Fruit fly (Drosophila melanogaster) whole organism, pupa: ENCODE data around the gene CG5116.

Experiments used
- CG10348 ChIP-seq: fragments of 200-800 bp; sonication (Bioruptor generic); IDR thresholded peaks from 2 replicates; pipeline ENCODE4 v1.3.6; 2022; ENCODE audit warnings: missing biosample characterization, missing genetic modification characterization
- CG12605 ChIP-seq: fragments of 200-800 bp; sonication (Bioruptor generic); IDR thresholded peaks from 2 replicates; pipeline ENCODE4 v1.3.6; 2022; ENCODE audit warnings: missing biosample characterization, missing genetic modification characterization
- CG13204 ChIP-seq: fragments of 200-800 bp; sonication (Bioruptor generic); optimal IDR thresholded peaks from 2 replicates; lab custom pipeline; 2018; ENCODE audit warnings: missing biosample characterization, mild to moderate bottlenecking, missing genetic modification characterization, moderate library complexity
- CG14655 ChIP-seq: fragments of 200-800 bp; sonication (Bioruptor generic); optimal IDR thresholded peaks from 3 replicates; lab custom pipeline; 2017; ENCODE audit warnings: mild to moderate bottlenecking, missing biosample characterization, missing genetic modification reagents, missing genetic modification characterization
- CG15710 ChIP-seq: fragments of 200-800 bp; sonication (Bioruptor generic); optimal IDR thresholded peaks from 2 replicates; lab custom pipeline; 2018; ENCODE audit warnings: missing biosample characterization, mild to moderate bottlenecking, missing genetic modification characterization, moderate library complexity
- CG17806 ChIP-seq: fragments of 200-800 bp; sonication (Bioruptor generic); optimal IDR thresholded peaks from 2 replicates; lab custom pipeline; 2018; ENCODE audit warnings: missing biosample characterization, mild to moderate bottlenecking, missing genetic modification characterization, moderate library complexity
- CG32121 ChIP-seq: fragments of 200-800 bp; sonication (Bioruptor generic); IDR thresholded peaks from 2 replicates; pipeline ENCODE4 v1.3.6; 2022; ENCODE audit warnings: missing biosample characterization, missing genetic modification characterization
- CG34367 ChIP-seq: fragments of 200-800 bp; sonication (Bioruptor generic); optimal IDR thresholded peaks from 2 replicates; lab custom pipeline; 2018; ENCODE audit warnings: missing biosample characterization, mild to moderate bottlenecking, missing genetic modification characterization
- CG4496 ChIP-seq: fragments of 200-800 bp; sonication (Bioruptor generic); IDR thresholded peaks from 3 replicates; pipeline ENCODE4 v1.3.6; 2022; ENCODE audit warnings: missing biosample characterization, missing genetic modification characterization
- CG8159 ChIP-seq: fragments of 200-800 bp; sonication (Bioruptor generic); optimal IDR thresholded peaks from 3 replicates; lab custom pipeline; 2018; ENCODE audit warnings: missing biosample characterization, mild to moderate bottlenecking, missing genetic modification characterization, moderate library complexity
- CG8301 ChIP-seq: fragments of 200-800 bp; sonication (Bioruptor generic); optimal IDR thresholded peaks from 2 replicates; lab custom pipeline; 2018; ENCODE audit warnings: missing biosample characterization, mild to moderate bottlenecking, missing genetic modification characterization
- CG9948 ChIP-seq: fragments of 200-800 bp; sonication (Bioruptor generic); optimal IDR thresholded peaks from 2 replicates; lab custom pipeline; 2018; ENCODE audit warnings: missing biosample characterization, mild to moderate bottlenecking, missing genetic modification characterization, moderate library complexity
- D1 ChIP-seq: fragments of 200-800 bp; sonication (Bioruptor generic); optimal IDR thresholded peaks from 2 replicates; lab custom pipeline; 2018; ENCODE audit warnings: missing biosample characterization, mild to moderate bottlenecking, missing genetic modification characterization, moderate library complexity
- EcR ChIP-seq: fragments of 200-800 bp; sonication (Bioruptor generic); optimal IDR thresholded peaks from 3 replicates; lab custom pipeline; 2019; ENCODE audit warnings: missing biosample characterization, missing genetic modification characterization, mild to moderate bottlenecking, moderate library complexity, missing genetic modification reagents
- Ets98B ChIP-seq: fragments of 200-800 bp; sonication (Bioruptor generic); IDR thresholded peaks from 2 replicates; pipeline ENCODE4 v1.3.6; 2022; ENCODE audit warnings: missing biosample characterization, missing genetic modification characterization
- Pif1A ChIP-seq: fragments of 200-800 bp; sonication (Bioruptor generic); optimal IDR thresholded peaks from 3 replicates; lab custom pipeline; 2016; ENCODE audit warnings: missing biosample characterization, missing genetic modification characterization
- Pif1B ChIP-seq: fragments of 200-800 bp; sonication (Bioruptor generic); optimal IDR thresholded peaks from 3 replicates; lab custom pipeline; 2016; ENCODE audit warnings: missing biosample characterization, missing genetic modification characterization
- Snoo ChIP-seq: fragments of 200-800 bp; sonication (Bioruptor generic); optimal IDR thresholded peaks from 3 replicates; lab custom pipeline; 2017; ENCODE audit warnings: missing biosample characterization, mild to moderate bottlenecking, missing genetic modification characterization, inconsistent platforms
- fd96Ca ChIP-seq: fragments of 200-800 bp; sonication (Bioruptor generic); IDR thresholded peaks from 3 replicates; pipeline ENCODE4 v1.3.6; 2022; ENCODE audit warnings: missing biosample characterization, missing genetic modification characterization
- gl ChIP-seq: fragments of 200-800 bp; sonication (Bioruptor generic); optimal IDR thresholded peaks from 2 replicates; lab custom pipeline; 2018; ENCODE audit warnings: missing biosample characterization, mild to moderate bottlenecking, missing genetic modification characterization
- rn ChIP-seq: fragments of 200-800 bp; sonication (Bioruptor generic); IDR thresholded peaks from 2 replicates; pipeline ENCODE4 v1.3.6; 2022; ENCODE audit warnings: missing biosample characterization, missing genetic modification characterization

Gene CG5116

DNA sequence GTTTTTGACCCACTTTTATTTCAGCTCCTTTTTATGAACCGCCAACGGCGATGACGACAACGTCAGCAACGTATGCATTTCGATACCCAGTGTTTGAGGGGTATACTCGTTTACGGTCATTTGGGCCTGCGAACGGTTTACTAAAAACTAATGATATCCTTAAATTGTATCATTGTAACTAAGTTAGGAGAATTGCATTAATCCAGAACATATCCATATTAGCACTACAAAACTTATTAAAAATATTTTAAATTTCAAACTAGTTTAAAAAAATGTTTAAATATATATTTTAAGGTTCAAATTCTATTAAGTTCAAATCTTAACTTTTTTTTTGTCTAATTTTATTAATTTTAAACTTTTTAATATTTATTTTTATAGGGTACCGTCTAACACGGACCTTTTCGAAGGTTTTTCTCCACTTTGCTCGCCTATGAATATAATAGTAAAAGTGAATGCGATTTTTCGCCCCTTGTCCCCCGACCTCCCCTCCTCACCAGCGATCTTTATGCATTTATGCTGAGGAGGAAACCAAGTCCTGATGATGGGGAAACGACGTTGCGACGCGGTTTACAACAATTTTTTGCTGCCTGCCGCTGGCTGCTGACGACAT, 23.6 kb upstream of the CG5116 start:
- no peak for TF ChIP-seq gl (tag; lab: Kevin White, UChicago)
- TF ChIP-seq CG14655 (GFP tag; lab: Kevin White, UChicago) = peak; percentile 58
- peak; percentile 52; the same call in 1 of the 2 replicates for TF ChIP-seq CG32121
- no peak for TF ChIP-seq CG4496 (GFP tag; lab: Robert Waterston, UW)
- no peak for TF ChIP-seq EcR (GFP tag; lab: Kevin White, UChicago)
- TF ChIP-seq CG8159 (tag; lab: Kevin White, UChicago) = peak; percentile 31
- TF ChIP-seq fd96Ca = peak; percentile 44; the same call in 1 of the 3 replicates
- TF ChIP-seq CG17806 (tag; lab: Kevin White, UChicago) = peak; percentile 20
- no peak for TF ChIP-seq rn (GFP tag; lab: Robert Waterston, UW)
- TF ChIP-seq D1 = peak; percentile 61
- TF ChIP-seq Pif1B (GFP tag; lab: Kevin White, UChicago) = peak; percentile 4
- no peak for TF ChIP-seq CG34367 (tag; lab: Kevin White, UChicago)
- peak; percentile 54 for TF ChIP-seq CG9948 (tag; lab: Kevin White, UChicago)
- TF ChIP-seq CG15710 (tag; lab: Kevin White, UChicago) = peak; percentile 35
- TF ChIP-seq CG10348 = no peak
- peak; percentile 0 for TF ChIP-seq CG8301 (tag; lab: Kevin White, UChicago)
- no peak for TF ChIP-seq CG13204 (GFP tag; lab: Kevin White, UChicago)
- no peak for TF ChIP-seq Pif1A (GFP tag; lab: Kevin White, UChicago)
- TF ChIP-seq Ets98B (GFP tag; lab: Robert Waterston, UW) = no peak
- no peak for TF ChIP-seq CG12605 (GFP tag; lab: Robert Waterston, UW)
- peak; percentile 50 for TF ChIP-seq Snoo

- TF ChIP-seq Snoo (no peak), CG4496 (GFP tag; lab: Robert Waterston, UW) (peak; percentile 67; the same call in 2 of the 3 replicates)
Observed at dm6 chr3R:25460650-25461049, 22.2 kb upstream of the CG5116 start.

dm6 chr3R:25461666-25462065, 21.2 kb upstream of the CG5116 start:
- no peak for TF ChIP-seq fd96Ca
- 0 out of 2 replicates have a peak, but pooled peaks have one; percentile 7 for TF ChIP-seq Ets98B (GFP tag; lab: Robert Waterston, UW)
- TF ChIP-seq EcR (GFP tag; lab: Kevin White, UChicago) = no peak
- peak; percentile 62 for TF ChIP-seq CG17806 (tag; lab: Kevin White, UChicago)
- no peak for TF ChIP-seq CG13204 (GFP tag; lab: Kevin White, UChicago)
- TF ChIP-seq Pif1B (GFP tag; lab: Kevin White, UChicago) = peak; percentile 50
- TF ChIP-seq CG15710 (tag; lab: Kevin White, UChicago) = peak; percentile 56
- no peak for TF ChIP-seq gl (tag; lab: Kevin White, UChicago)
- peak; percentile 25 for TF ChIP-seq CG34367 (tag; lab: Kevin White, UChicago)
- TF ChIP-seq CG12605 (GFP tag; lab: Robert Waterston, UW) = peak; percentile 46; the same call in 1 of the 2 replicates
- TF ChIP-seq CG32121 = peak; percentile 35; the same call in 1 of the 2 replicates
- TF ChIP-seq Snoo = no peak
- peak; percentile 68 for TF ChIP-seq CG4496 (GFP tag; lab: Robert Waterston, UW)
- TF ChIP-seq CG8159 (tag; lab: Kevin White, UChicago) = peak; percentile 51
- TF ChIP-seq CG9948 (tag; lab: Kevin White, UChicago) = peak; percentile 59
- TF ChIP-seq CG14655 (GFP tag; lab: Kevin White, UChicago) = peak; percentile 64
- TF ChIP-seq D1 = peak; percentile 61
- TF ChIP-seq CG8301 (tag; lab: Kevin White, UChicago) = peak; percentile 68
- TF ChIP-seq rn (GFP tag; lab: Robert Waterston, UW) = no peak
- TF ChIP-seq CG10348 = no peak
- peak; percentile 39 for TF ChIP-seq Pif1A (GFP tag; lab: Kevin White, UChicago)

- TF ChIP-seq EcR (GFP tag; lab: Kevin White, UChicago) = peak; percentile 60
- TF ChIP-seq CG14655 (GFP tag; lab: Kevin White, UChicago) = peak; percentile 90
- peak; percentile 49; the same call in 1 of the 3 replicates for TF ChIP-seq fd96Ca
- TF ChIP-seq CG8159 (tag; lab: Kevin White, UChicago) = peak; percentile 96
- TF ChIP-seq CG9948 (tag; lab: Kevin White, UChicago) = peak; percentile 92
- peak; percentile 83 for TF ChIP-seq D1
- TF ChIP-seq gl (tag; lab: Kevin White, UChicago) = peak; percentile 81
- peak; percentile 88 for TF ChIP-seq CG34367 (tag; lab: Kevin White, UChicago)
- TF ChIP-seq CG4496 (GFP tag; lab: Robert Waterston, UW) = peak; percentile 68; the same call in 2 of the 3 replicates
- peak; percentile 79 for TF ChIP-seq rn (GFP tag; lab: Robert Waterston, UW)
- TF ChIP-seq Ets98B (GFP tag; lab: Robert Waterston, UW) = peak; percentile 76
- TF ChIP-seq Pif1A (GFP tag; lab: Kevin White, UChicago) = peak; percentile 83
- peak; percentile 70 for TF ChIP-seq CG12605 (GFP tag; lab: Robert Waterston, UW)
- TF ChIP-seq CG8301 (tag; lab: Kevin White, UChicago) = peak; percentile 87
- peak; percentile 87 for TF ChIP-seq Snoo
- peak; percentile 94 for TF ChIP-seq Pif1B (GFP tag; lab: Kevin White, UChicago)
- peak; percentile 96 for TF ChIP-seq CG15710 (tag; lab: Kevin White, UChicago)
- peak; percentile 77 for TF ChIP-seq CG32121
- TF ChIP-seq CG13204 (GFP tag; lab: Kevin White, UChicago) = peak; percentile 86
- peak; percentile 93 for TF ChIP-seq CG17806 (tag; lab: Kevin White, UChicago)
- no peak for TF ChIP-seq CG10348
- TF ChIP-seq, all 21 proteins: peak for 20
Observed at dm6 chr3R:25462642-25463317, 20.1 kb upstream of the CG5116 start.

DNA sequence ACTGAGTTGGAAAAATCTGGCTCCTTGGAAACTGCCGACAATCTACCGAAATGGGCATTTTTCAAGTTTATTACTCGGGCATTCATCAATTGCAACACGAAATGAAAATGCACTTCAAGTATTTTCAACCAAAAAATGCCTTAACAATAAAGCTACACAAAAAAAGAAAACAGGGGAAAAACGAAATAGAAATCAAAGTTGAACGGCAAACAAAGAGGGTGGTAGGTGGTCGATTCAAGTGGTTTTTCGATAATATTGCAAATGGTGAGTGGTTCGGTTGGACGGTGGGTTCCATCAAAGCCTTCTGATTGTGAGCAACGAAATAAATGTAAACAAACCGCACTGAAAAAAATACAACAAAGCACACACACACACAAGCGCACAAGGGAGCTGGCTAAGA, 16.7 kb upstream of the CG5116 start:
- no peak for TF ChIP-seq Snoo
- TF ChIP-seq CG34367 (tag; lab: Kevin White, UChicago) = no peak
- no peak for TF ChIP-seq CG10348
- TF ChIP-seq Pif1A (GFP tag; lab: Kevin White, UChicago) = no peak
- no peak for TF ChIP-seq CG17806 (tag; lab: Kevin White, UChicago)
- TF ChIP-seq rn (GFP tag; lab: Robert Waterston, UW) = no peak
- no peak for TF ChIP-seq CG12605 (GFP tag; lab: Robert Waterston, UW)
- TF ChIP-seq CG32121 = no peak
- TF ChIP-seq gl (tag; lab: Kevin White, UChicago) = no peak
- TF ChIP-seq CG15710 (tag; lab: Kevin White, UChicago) = no peak
- TF ChIP-seq fd96Ca = no peak
- no peak for TF ChIP-seq CG8301 (tag; lab: Kevin White, UChicago)
